Worm (Caenorhabditis elegans) whole organism, young adult: ENCODE results near the gene paml-1.
A peak's percentile ranks its signal among the peaks of the same experiment; 100 is the strongest.

ENCODE experiments used
- B0261.1 ChIP-seq: sonication (generic microtip); optimal IDR thresholded peaks from 2 replicates; lab custom pipeline; 2016; ENCODE audit warnings: mild to moderate bottlenecking, missing genetic modification characterization, moderate library complexity, missing compliant biosample characterization
- D2030.7 ChIP-seq: fragments of 200-800 bp; sonication (Bioruptor generic); IDR thresholded peaks from 2 replicates; pipeline ENCODE4 v1.3.6; 2022; ENCODE audit warnings: missing genetic modification reagents, missing genetic modification characterization, missing compliant biosample characterization
- F33H1.4 ChIP-seq: fragments of 200-800 bp; sonication (Bioruptor generic); IDR thresholded peaks from 2 replicates; pipeline ENCODE4 v1.3.6; 2022; ENCODE audit warnings: missing genetic modification reagents, missing genetic modification characterization, missing compliant biosample characterization
- F57C9.4 ChIP-seq: sonication (generic microtip); optimal IDR thresholded peaks from 2 replicates; lab custom pipeline; 2017; ENCODE audit warnings: mild to moderate bottlenecking, missing genetic modification characterization, missing compliant biosample characterization
- Y53F4B.3 ChIP-seq: fragments of 200-800 bp; sonication (Bioruptor generic); IDR thresholded peaks from 2 replicates; pipeline ENCODE4 v1.3.6; 2022; ENCODE audit warnings: missing genetic modification reagents, missing genetic modification characterization, missing compliant biosample characterization
- Y67H2A.10 ChIP-seq: fragments of 200-800 bp; sonication (Bioruptor generic); conservative IDR thresholded peaks from 2 replicates; pipeline ENCODE4 v1.3.6; 2022; ENCODE audit warnings: missing genetic modification reagents, missing genetic modification characterization, missing compliant biosample characterization
- aptf-2 ChIP-seq: fragments of 200-800 bp; sonication (Bioruptor generic); conservative IDR thresholded peaks from 2 replicates; pipeline ENCODE4 v1.3.6; 2022; ENCODE audit warnings: missing genetic modification reagents, missing genetic modification characterization, missing compliant biosample characterization
- aptf-3 ChIP-seq: fragments of 200-800 bp; sonication (Bioruptor generic); IDR thresholded peaks from 2 replicates; pipeline ENCODE4 v1.3.6; 2022; ENCODE audit warnings: missing genetic modification characterization, missing compliant biosample characterization
- attf-3 ChIP-seq: fragments of 200-800 bp; sonication (Bioruptor generic); conservative IDR thresholded peaks from 2 replicates; pipeline ENCODE4 v1.3.6; 2022; ENCODE audit warnings: missing genetic modification reagents, missing genetic modification characterization, missing compliant biosample characterization
- attf-5 ChIP-seq: fragments of 200-800 bp; sonication (Bioruptor generic); optimal IDR thresholded peaks from 2 replicates; lab custom pipeline; 2018; ENCODE audit warnings: mild to moderate bottlenecking, missing genetic modification characterization, missing compliant biosample characterization
- attf-6 ChIP-seq: fragments of 200-800 bp; sonication (Bioruptor generic); IDR thresholded peaks from 2 replicates; pipeline ENCODE4 v1.3.6; 2022; ENCODE audit warnings: missing genetic modification reagents, missing genetic modification characterization, missing compliant biosample characterization
- ccch-3 ChIP-seq: fragments of 200-800 bp; sonication (Bioruptor generic); optimal IDR thresholded peaks from 2 replicates; lab custom pipeline; 2018; ENCODE audit warnings: mild to moderate bottlenecking, missing genetic modification characterization, missing compliant biosample characterization
- cebp-1 ChIP-seq, 2 experiments: fragments of 200-800 bp in 1 of 2; sonication (Bioruptor generic) in 1 of 2; sonication (generic microtip) in 1 of 2; IDR thresholded peaks in 1 of 2; optimal IDR thresholded peaks in 1 of 2; 2 replicates each; pipeline versions ENCODE4 v1.3.6 to Lab custom; 2017 to 2022; ENCODE audit warnings: missing compliant biosample characterization in 2 of 2, missing genetic modification characterization in 2 of 2, mild to moderate bottlenecking in 1 of 2, missing genetic modification reagents in 1 of 2, moderate library complexity in 1 of 2
- ceh-27 ChIP-seq: fragments of 200-800 bp; sonication (Bioruptor generic); optimal IDR thresholded peaks from 2 replicates; lab custom pipeline; 2018; ENCODE audit warnings: mild to moderate bottlenecking, missing genetic modification characterization, moderate library complexity, missing compliant biosample characterization
- ceh-91 ChIP-seq: fragments of 200-800 bp; sonication (Bioruptor generic); IDR thresholded peaks from 2 replicates; pipeline ENCODE4 v1.3.6; 2022; ENCODE audit warnings: missing genetic modification reagents, missing genetic modification characterization, missing compliant biosample characterization
- dox-1 ChIP-seq: fragments of 200-800 bp; sonication (Bioruptor generic); IDR thresholded peaks from 2 replicates; pipeline ENCODE4 v1.3.6; 2022; ENCODE audit warnings: missing genetic modification reagents, missing genetic modification characterization, missing compliant biosample characterization
- dpl-1 ChIP-seq: fragments of 150-350 bp; optimal IDR thresholded peaks from 2 replicates; lab custom pipeline; 2014; ENCODE audit warnings: missing biosample characterization, missing genetic modification reagents, missing genetic modification characterization
- efl-1 ChIP-seq: fragments of 150-350 bp; optimal IDR thresholded peaks from 2 replicates; lab custom pipeline; 2014; ENCODE audit warnings: missing biosample characterization, missing genetic modification reagents, missing genetic modification characterization
- egl-44 ChIP-seq: fragments of 200-800 bp; sonication (Bioruptor generic); IDR thresholded peaks from 2 replicates; pipeline ENCODE4 v1.3.6; 2022; ENCODE audit warnings: missing genetic modification reagents, missing genetic modification characterization, missing compliant biosample characterization
- hrde-1 ChIP-seq: sonication (generic microtip); optimal IDR thresholded peaks from 2 replicates; lab custom pipeline; 2016; ENCODE audit warnings: missing genetic modification characterization, mild to moderate bottlenecking, missing compliant biosample characterization, moderate library complexity, missing genotype, missing genetic modification reagents, borderline replicate concordance
- let-607 ChIP-seq, 2 experiments: fragments of 200-800 bp in 1 of 2; sonication (Bioruptor generic) in 1 of 2; sonication (generic microtip) in 1 of 2; optimal IDR thresholded peaks; 2 replicates each; lab custom pipeline; 2016 to 2018; ENCODE audit warnings: mild to moderate bottlenecking in 2 of 2, missing compliant biosample characterization in 2 of 2, missing genetic modification characterization in 2 of 2, moderate library complexity in 2 of 2, missing genotype in 1 of 2
- lsl-1 ChIP-seq: fragments of 200-800 bp; sonication (Bioruptor generic); optimal IDR thresholded peaks from 2 replicates; lab custom pipeline; 2018; ENCODE audit warnings: mild to moderate bottlenecking, missing genetic modification characterization, moderate library complexity, missing compliant biosample characterization
- madf-3 ChIP-seq: fragments of 200-800 bp; sonication (Bioruptor generic); IDR thresholded peaks from 2 replicates; pipeline ENCODE4 v1.3.6; 2022; ENCODE audit warnings: missing genetic modification reagents, missing genetic modification characterization, missing compliant biosample characterization
- madf-6 ChIP-seq: fragments of 200-800 bp; sonication (Bioruptor generic); IDR thresholded peaks from 2 replicates; pipeline ENCODE4 v1.3.6; 2022; ENCODE audit warnings: missing genetic modification reagents, missing genetic modification characterization, missing compliant biosample characterization
- madf-8 ChIP-seq: fragments of 200-800 bp; sonication (Bioruptor generic); conservative IDR thresholded peaks from 2 replicates; pipeline ENCODE4 v1.3.6; 2022; ENCODE audit warnings: missing genetic modification reagents, missing genetic modification characterization, missing compliant biosample characterization
- mcd-1 ChIP-seq: fragments of 200-800 bp; sonication (Bioruptor generic); IDR thresholded peaks from 2 replicates; pipeline ENCODE4 v1.3.6; 2022; ENCODE audit warnings: missing genetic modification reagents, missing genetic modification characterization, missing compliant biosample characterization
- mxl-1 ChIP-seq: sonication (generic microtip); optimal IDR thresholded peaks from 2 replicates; lab custom pipeline; 2016; ENCODE audit warnings: missing genetic modification characterization, missing compliant biosample characterization
- nfya-2 ChIP-seq: fragments of 200-800 bp; sonication (Bioruptor generic); IDR thresholded peaks from 2 replicates; pipeline ENCODE4 v1.3.6; 2022; ENCODE audit warnings: missing genetic modification reagents, missing genetic modification characterization, missing compliant biosample characterization
- nhr-120 ChIP-seq: fragments of 200-800 bp; sonication (Bioruptor generic); IDR thresholded peaks from 2 replicates; pipeline ENCODE4 v1.3.6; 2022; ENCODE audit warnings: missing genetic modification characterization, missing compliant biosample characterization
- nhr-80 ChIP-seq: sonication (generic microtip); optimal IDR thresholded peaks from 2 replicates; lab custom pipeline; 2016; ENCODE audit warnings: missing genetic modification characterization, missing compliant biosample characterization
- rcor-1 ChIP-seq: fragments of 200-800 bp; sonication (Bioruptor generic); IDR thresholded peaks from 2 replicates; pipeline ENCODE4 v1.3.6; 2022; ENCODE audit warnings: missing genetic modification reagents, missing genetic modification characterization, missing compliant biosample characterization
- snpc-3.4 ChIP-seq: sonication (generic microtip); optimal IDR thresholded peaks from 2 replicates; lab custom pipeline; 2017; ENCODE audit warnings: missing genetic modification characterization, mild to moderate bottlenecking, missing compliant biosample characterization, antibody characterized with exemption, moderate library complexity, missing genotype, missing genetic modification reagents
- tlf-1 ChIP-seq: fragments of 200-800 bp; sonication (Bioruptor generic); optimal IDR thresholded peaks from 2 replicates; lab custom pipeline; 2018; ENCODE audit warnings: mild to moderate bottlenecking, missing genetic modification characterization, missing compliant biosample characterization
- unc-62 ChIP-seq: fragments of 150-350 bp; optimal IDR thresholded peaks from 2 replicates; lab custom pipeline; 2014; ENCODE audit warnings: missing biosample characterization, missing genetic modification reagents, missing genetic modification characterization
- xnd-1 ChIP-seq: sonication (generic microtip); optimal IDR thresholded peaks from 2 replicates; lab custom pipeline; 2016; ENCODE audit warnings: missing genotype, missing genetic modification reagents, missing genetic modification characterization, missing compliant biosample characterization
- ztf-18 ChIP-seq: sonication (generic microtip); optimal IDR thresholded peaks from 2 replicates; lab custom pipeline; 2016; ENCODE audit warnings: missing genotype, mild to moderate bottlenecking, missing genetic modification characterization, missing compliant biosample characterization
- ztf-26 ChIP-seq: sonication (generic microtip); optimal IDR thresholded peaks from 2 replicates; lab custom pipeline; 2017; ENCODE audit warnings: missing genetic modification characterization, missing compliant biosample characterization
- ztf-3 ChIP-seq: fragments of 200-800 bp; sonication (Bioruptor generic); optimal IDR thresholded peaks from 2 replicates; lab custom pipeline; 2018; ENCODE audit warnings: mild to moderate bottlenecking, missing genetic modification characterization, missing compliant biosample characterization

paml-1 gene

DNA sequence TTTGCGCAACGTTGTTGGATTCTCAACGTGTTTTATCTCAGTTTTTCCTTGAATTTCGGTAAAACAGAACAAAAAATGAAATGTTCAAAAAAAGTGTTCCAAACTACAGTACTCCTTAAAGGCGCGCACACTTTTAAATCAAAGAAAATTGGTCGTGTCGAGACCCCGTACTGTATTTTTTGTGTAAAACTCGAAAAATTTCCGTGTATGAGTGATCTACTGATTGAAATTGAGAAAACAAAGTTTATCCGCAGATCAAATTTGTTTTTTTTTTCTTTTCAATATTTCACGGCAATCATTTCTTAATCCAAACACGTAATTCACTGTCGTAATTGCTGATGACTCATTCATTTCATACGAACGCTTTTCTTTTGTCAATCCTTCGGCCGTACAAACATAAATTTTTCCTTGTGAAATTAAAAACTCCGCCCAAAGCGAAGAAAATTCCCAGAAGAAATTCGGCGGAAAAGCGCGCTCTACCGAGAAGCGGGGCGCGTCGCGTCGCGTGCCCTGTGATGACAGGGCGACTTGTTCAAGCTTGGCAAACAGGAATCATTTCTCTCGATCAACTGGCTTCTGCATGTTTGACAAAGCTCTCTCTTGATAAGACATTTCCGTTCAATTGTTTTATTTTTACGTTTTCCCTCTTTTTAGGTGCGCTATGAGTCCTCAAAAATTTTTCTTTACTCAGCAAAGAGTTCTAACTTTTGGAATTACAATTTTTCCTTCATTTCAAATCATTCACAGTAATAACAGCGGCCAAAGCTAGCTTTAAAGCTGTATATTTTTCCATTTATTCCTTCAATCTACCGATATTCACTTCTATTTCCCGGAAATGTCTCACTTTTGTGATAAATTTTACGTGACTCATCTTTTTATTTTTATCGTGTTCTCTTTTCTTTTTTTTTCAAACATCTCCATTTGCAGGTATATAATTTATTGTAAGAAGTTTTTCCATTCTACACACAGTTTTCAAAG lies 30.7 kb downstream of the paml-1 start, which contains the start of gene chc-1:
TSS of gene chc-1 (plus strand) at position 928 of the 978 bp plus-strand sequence.
- TF ChIP-seq ceh-27 (no peak), D2030.7 (peak; percentile 40; the same call in 1 of the 2 replicates), madf-8 (peak; percentile 75), efl-1 (GFP tag; lab: Kevin White, UChicago) (peak; percentile 78), ztf-3 (GFP tag; lab: Kevin White, UChicago) (no peak), let-607 (tag; optimal IDR thresholded peaks at IDR 0.05; lab: Kevin White, UChicago) (peak in 1 of 2 experiments; percentile 41), dpl-1 (GFP tag; lab: Kevin White, UChicago) (peak; percentile 46), aptf-2 (peak; percentile 72), mcd-1 (GFP tag; lab: Robert Waterston, UW) (peak; percentile 67), nhr-120 (GFP tag; lab: Robert Waterston, UW) (no peak), tlf-1 (GFP tag; lab: Kevin White, UChicago) (peak; percentile 20), egl-44 (GFP tag; lab: Robert Waterston, UW) (no peak), lsl-1 (GFP tag; lab: Kevin White, UChicago) (peak; percentile 87), xnd-1 (tag; lab: Kevin White, UChicago) (peak; percentile 47), ceh-91 (GFP tag; lab: Robert Waterston, UW) (peak; percentile 80; the same call in 1 of the 2 replicates), cebp-1 (GFP tag; IDR thresholded peaks at IDR 0.05; lab: Robert Waterston, UW) (no peak), cebp-1 (tag; optimal IDR thresholded peaks at IDR 0.05; lab: Kevin White, UChicago) (peak; percentile 16), ztf-26 (no peak), Y67H2A.10 (GFP tag; lab: Robert Waterston, UW) (no peak), F33H1.4 (GFP tag; lab: Robert Waterston, UW) (peak; percentile 77), attf-5 (GFP tag; lab: Kevin White, UChicago) (peak; percentile 33), madf-6 (GFP tag; lab: Robert Waterston, UW) (peak; percentile 90), nhr-80 (tag; lab: Kevin White, UChicago) (peak; percentile 52), dox-1 (GFP tag; lab: Robert Waterston, UW) (peak; percentile 46; the same call in 1 of the 2 replicates), nfya-2 (GFP tag; lab: Robert Waterston, UW) (no peak), aptf-3 (GFP tag; lab: Robert Waterston, UW) (0 out of 2 replicates have a peak, but pooled peaks have one; percentile 39), madf-3 (GFP tag; lab: Robert Waterston, UW) (peak; percentile 89)
- TF ChIP-seq, all 124 proteins: peak for 19

DNA sequence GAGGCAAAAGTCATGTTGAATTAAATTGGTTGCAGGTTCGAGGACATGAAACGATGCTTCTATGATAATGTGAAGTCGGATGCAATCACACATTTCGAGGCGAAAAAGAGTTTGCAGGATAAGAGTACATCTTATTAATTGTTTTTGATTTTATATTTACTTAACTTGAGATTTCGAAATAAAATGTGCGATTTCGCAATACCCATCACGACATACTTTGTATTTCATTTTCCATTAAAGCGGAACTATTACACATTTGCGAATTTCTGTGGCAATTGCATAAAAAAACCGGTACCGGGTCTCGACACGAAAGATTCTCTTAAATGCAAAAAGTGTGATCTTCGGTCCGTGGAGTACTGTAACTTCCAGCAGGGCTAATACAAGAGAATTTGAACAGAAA lies 31.5 kb downstream of the paml-1 start:
- TF ChIP-seq F57C9.4 (tag; lab: Kevin White, UChicago): no peak
- TF ChIP-seq cebp-1 (GFP tag; IDR thresholded peaks at IDR 0.05; lab: Robert Waterston, UW): peak; percentile 87; the same call in 1 of the 2 replicates
- TF ChIP-seq cebp-1 (tag; optimal IDR thresholded peaks at IDR 0.05; lab: Kevin White, UChicago): peak; percentile 99
- no peak for TF ChIP-seq aptf-3 (GFP tag; lab: Robert Waterston, UW)

ce11 chrIII:10201235-10201634 lies 32.6 kb downstream of the paml-1 start, which contains the start of the genes T20G5.13 and T20G5.12:
T20G5.13 (minus strand) TSS chrIII:10201335.
T20G5.12 (plus strand) TSS chrIII:10201604.
- TF ChIP-seq Y53F4B.3: no peak
- no peak for TF ChIP-seq attf-3 (GFP tag; lab: Robert Waterston, UW)
- no peak for TF ChIP-seq unc-62 (GFP tag; lab: Kevin White, UChicago)
- TF ChIP-seq ceh-27: no peak
- no peak for TF ChIP-seq B0261.1 (tag; lab: Kevin White, UChicago)
- TF ChIP-seq attf-6 (GFP tag; lab: Robert Waterston, UW): no peak
- TF ChIP-seq ztf-18 (tag; lab: Kevin White, UChicago): no peak
- TF ChIP-seq hrde-1 (tag; lab: Kevin White, UChicago): no peak
- TF ChIP-seq ccch-3 (GFP tag; lab: Kevin White, UChicago): no peak
- TF ChIP-seq mxl-1: no peak
- no peak for TF ChIP-seq snpc-3.4 (tag; lab: Kevin White, UChicago)
- TF ChIP-seq xnd-1 (tag; lab: Kevin White, UChicago): no peak
- no peak for TF ChIP-seq ceh-91 (GFP tag; lab: Robert Waterston, UW)
- no peak for TF ChIP-seq rcor-1
